Worm (Caenorhabditis elegans): ENCODE measurements around the gene col-36.
A peak's percentile ranks its signal among the peaks of the same experiment; 100 is the strongest.

Gene col-36

DNA sequence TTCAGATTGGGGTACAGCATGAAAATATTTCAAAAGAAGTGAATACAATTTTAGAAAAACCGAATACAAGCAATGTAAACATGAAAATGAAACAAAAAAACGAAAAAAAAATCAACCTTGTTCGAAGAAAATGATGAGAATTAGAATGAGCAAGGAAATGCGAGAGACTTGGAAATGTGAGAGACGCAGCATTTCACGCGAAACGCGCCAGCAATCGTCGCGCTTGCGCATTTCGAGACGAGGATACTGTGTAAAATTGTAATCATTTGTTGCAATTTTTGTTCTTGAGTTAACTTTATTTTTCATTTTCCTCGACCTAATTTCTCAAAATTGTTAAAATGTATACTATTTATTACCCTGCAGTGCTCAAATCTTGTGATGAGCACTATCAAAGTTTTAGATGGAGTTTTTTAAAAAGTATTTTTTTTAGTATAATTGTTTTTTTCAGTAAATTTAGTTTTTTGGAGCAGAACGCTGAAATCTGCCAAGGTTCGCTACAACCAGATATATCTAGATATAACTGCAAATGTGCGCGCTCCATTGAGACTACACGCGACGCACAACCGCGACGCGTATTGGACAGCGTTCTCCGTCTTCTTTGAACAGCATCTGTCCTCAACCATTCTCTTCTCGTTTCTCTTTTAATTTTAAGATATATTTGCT is 16.5 kb downstream of the col-36 start, which contains the start of gene fust-1 (continued):
- peak; percentile 94 for TF ChIP-seq hmg-1.1 (GFP tag; IDR thresholded peaks at IDR 0.05)
- peak; percentile 94 for TF ChIP-seq ceh-20 (GFP tag; IDR thresholded peaks at IDR 0.05)
- peak; percentile 96 for TF ChIP-seq lin-38 (GFP tag; IDR thresholded peaks at IDR 0.05)
- no peak for TF ChIP-seq nhr-111 (GFP tag; optimal IDR thresholded peaks at IDR 0.05)
- TF ChIP-seq R02D3.7 (tag; optimal IDR thresholded peaks at IDR 0.05), result no peak
- peak; percentile 59 for TF ChIP-seq ces-1 (GFP tag; optimal IDR thresholded peaks at IDR 0.05)
- TF ChIP-seq lsy-2 (tag; optimal IDR thresholded peaks at IDR 0.05), result peak; percentile 80 to 97
- no peak for TF ChIP-seq dmd-8 (GFP tag; IDR thresholded peaks at IDR 0.05)
- TF ChIP-seq fos-1 (tag; optimal IDR thresholded peaks at IDR 0.05), result no peak
- TF ChIP-seq lim-7 (GFP tag; IDR thresholded peaks at IDR 0.05), result no peak
- TF ChIP-seq unc-130 (GFP tag; optimal IDR thresholded peaks at IDR 0.05), result peak; percentile 44
- no peak; the same call in 1 of the 2 replicates for TF ChIP-seq ZK337.2 (GFP tag; IDR thresholded peaks at IDR 0.05)
- peak; percentile 77; the same call in 1 of the 2 replicates for TF ChIP-seq dmd-9 (GFP tag; IDR thresholded peaks at IDR 0.05)
- peak; percentile 94 for TF ChIP-seq nhr-102 (tag; optimal IDR thresholded peaks at IDR 0.05)
- no peak for TF ChIP-seq egl-27 (tag; optimal IDR thresholded peaks at IDR 0.05)

DNA sequence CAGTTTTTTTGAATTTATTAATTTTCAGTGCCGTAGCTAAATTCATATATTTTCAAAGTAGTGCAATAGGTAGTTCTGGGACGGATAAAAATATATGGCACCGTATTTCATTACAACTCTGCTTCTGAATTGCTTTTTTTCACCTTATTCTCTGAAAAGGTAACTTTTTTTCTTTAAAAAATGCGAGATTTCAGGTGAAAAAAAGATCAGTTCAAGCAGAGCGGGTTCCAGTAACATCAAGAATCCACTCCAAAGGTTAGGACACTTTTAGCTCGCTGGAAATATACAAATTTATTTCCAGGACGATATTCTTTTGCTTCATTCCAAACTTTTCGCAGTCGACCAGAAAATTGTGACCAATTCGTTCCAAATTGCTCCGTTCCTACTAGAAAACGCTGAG is 20.5 kb downstream of the col-36 start, which contains the start of gene T07F8.1:
Gene T07F8.1 (plus strand): TSS at position 301 of the 400 bp plus-strand sequence.
- no peak for TF ChIP-seq daf-8 (GFP tag; IDR thresholded peaks at IDR 0.05)

DNA sequence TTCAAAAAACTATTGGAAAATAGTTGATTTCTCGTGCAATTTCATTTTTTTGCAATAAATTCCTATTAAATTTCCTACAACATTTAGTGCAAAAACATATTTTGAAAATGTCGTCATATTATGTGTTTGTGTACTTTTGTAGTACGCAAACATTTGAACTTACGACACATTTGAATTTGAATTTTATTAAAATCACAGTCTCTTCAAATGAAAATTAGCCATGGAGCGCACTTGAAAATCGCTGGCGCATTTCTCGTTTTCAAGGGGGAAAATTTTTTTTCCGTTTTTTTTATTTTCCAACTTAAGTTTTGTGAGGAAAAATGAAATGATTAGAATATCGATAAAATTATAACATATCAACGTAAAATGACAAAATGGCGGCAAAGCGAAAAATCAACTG is 21.1 kb downstream of the col-36 start:
- TF ChIP-seq aha-1 (tag) (peak; percentile 72), nhr-237 (tag; optimal IDR thresholded peaks at IDR 0.05) (no peak), Y5F2A.4 (GFP tag; optimal IDR thresholded peaks at IDR 0.05) (no peak), madf-5 (GFP tag; IDR thresholded peaks at IDR 0.05) (no peak), T20F7.1 (GFP tag; optimal IDR thresholded peaks at IDR 0.05) (no peak), unc-130 (GFP tag; optimal IDR thresholded peaks at IDR 0.05) (peak; percentile 32), tag-97 (GFP tag; IDR thresholded peaks at IDR 0.05) (no peak), dve-1 (tag; optimal IDR thresholded peaks at IDR 0.05; ENCODE audit: insufficient read depth) (peak; percentile 34), R02D3.7 (tag; optimal IDR thresholded peaks at IDR 0.05) (no peak), fos-1 (tag; optimal IDR thresholded peaks at IDR 0.05) (no peak), nhr-77 (tag; optimal IDR thresholded peaks at IDR 0.05) (no peak), dpl-1 (GFP tag; optimal IDR thresholded peaks at IDR 0.05) (peak; percentile 21), mes-2 (tag; optimal IDR thresholded peaks at IDR 0.05; ENCODE audit: poor library complexity, severe bottlenecking) (no peak), nhr-10 (tag; optimal IDR thresholded peaks at IDR 0.05) (no peak), ztf-11 (tag; optimal IDR thresholded peaks at IDR 0.05) (no peak), ctbp-1 (GFP tag; IDR thresholded peaks at IDR 0.05) (no peak), ztf-7 (tag; optimal IDR thresholded peaks at IDR 0.05) (no peak), mep-1 (tag; optimal IDR thresholded peaks at IDR 0.05) (peak; percentile 32), duxl-1 (tag; optimal IDR thresholded peaks at IDR 0.05; ENCODE audit: poor library complexity) (no peak), lin-13 (GFP tag; optimal IDR thresholded peaks at IDR 0.05) (peak; percentile 17), F26F4.8 (GFP tag; conservative IDR thresholded peaks at IDR 0.05) (no peak), nhr-42 (GFP tag; IDR thresholded peaks at IDR 0.05) (no peak), lin-38 (GFP tag; IDR thresholded peaks at IDR 0.05) (peak; percentile 93), pqm-1 (tag; optimal IDR thresholded peaks at IDR 0.05) (no peak), mdt-29 (GFP tag; IDR thresholded peaks at IDR 0.05) (no peak), lsy-2 (tag; optimal IDR thresholded peaks at IDR 0.05) (peak in 1 of 2 experiments; percentile 79), F49E8.2 (tag; optimal IDR thresholded peaks at IDR 0.05; ENCODE audit: borderline replicate concordance) (peak; percentile 50), zfp-2 (tag; optimal IDR thresholded peaks at IDR 0.05) (no peak), fkh-10 (GFP tag; optimal IDR thresholded peaks at IDR 0.05) (no peak), unc-39 (tag; optimal IDR thresholded peaks at IDR 0.05) (no peak), ZK546.5 (tag; optimal IDR thresholded peaks at IDR 0.05) (no peak), pha-4 (GFP tag; IDR thresholded peaks at IDR 0.05) (no peak), pha-4 (tag; optimal IDR thresholded peaks at IDR 0.05) (no peak), madf-9 (GFP tag; conservative IDR thresholded peaks at IDR 0.05) (no peak)
